ENCODE assay signal across 5 fruit fly cellular contexts in the genomic region with DNA sequence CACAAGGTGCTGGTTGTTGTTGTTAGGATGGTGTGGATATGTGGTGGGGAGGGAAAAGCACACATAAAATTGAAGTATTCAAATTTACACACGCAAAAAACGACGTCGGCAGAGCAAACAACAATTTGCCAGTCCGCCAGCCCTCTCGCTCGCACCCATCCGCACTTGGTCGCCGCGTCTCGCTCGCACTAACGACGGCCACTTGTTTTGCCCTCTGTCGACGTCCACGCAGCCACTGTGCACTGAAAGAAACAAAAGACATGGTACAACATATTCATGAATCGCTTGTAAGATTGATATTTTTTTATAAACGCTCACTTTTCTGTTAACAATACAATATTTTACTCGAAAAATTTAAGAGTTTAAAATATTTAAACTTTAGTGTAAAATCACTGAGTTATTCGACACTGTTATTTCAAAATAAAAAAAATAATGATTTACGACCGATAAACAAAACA.
TF ChIP-seq lines count a peak whose summit lies in the region.

No protein-coding gene starts in this region.

- TF ChIP-seq CTCF in whole organism, embryonic (GFP tag; optimal IDR thresholded peaks at IDR 0.05; lab: Kevin White, UChicago) = no peak

TF ChIP-seq in whole organism, adult, 20 proteins besides CTCF, POLR2A, EP300 and RAD21 (continues in another document):
- TF ChIP-seq toe (GFP tag; optimal IDR thresholded peaks at IDR 0.05; lab: Kevin White, UChicago) (peak; percentile 24), kay (GFP tag; lab: Kevin White, UChicago; ENCODE audit: borderline replicate concordance) (no peak), CG14711 (tag; optimal IDR thresholded peaks at IDR 0.05; lab: Kevin White, UChicago) (peak; percentile 74), Clk (GFP tag; optimal IDR thresholded peaks at IDR 0.05; lab: Kevin White, UChicago) (peak; percentile 9), cic (GFP tag; optimal IDR thresholded peaks at IDR 0.05; lab: Kevin White, UChicago) (no peak), CG33017 (tag; optimal IDR thresholded peaks at IDR 0.05; lab: Kevin White, UChicago) (peak; percentile 35), pad (GFP tag; optimal IDR thresholded peaks at IDR 0.05; lab: Kevin White, UChicago) (peak; percentile 8), bab1 (GFP tag; optimal IDR thresholded peaks at IDR 0.05; lab: Kevin White, UChicago) (peak; percentile 77), CG7101 (tag; optimal IDR thresholded peaks at IDR 0.05; lab: Kevin White, UChicago) (peak; percentile 75), CG1620 (GFP tag; optimal IDR thresholded peaks at IDR 0.05; lab: Kevin White, UChicago) (peak; percentile 19), Hr96 (GFP tag; optimal IDR thresholded peaks at IDR 0.05; lab: Kevin White, UChicago) (peak; percentile 36), Crg-1 (GFP tag; optimal IDR thresholded peaks at IDR 0.05; lab: Kevin White, UChicago) (no peak), CG11617 (GFP tag; optimal IDR thresholded peaks at IDR 0.05; lab: Kevin White, UChicago) (peak; percentile 71), tj (GFP tag; optimal IDR thresholded peaks at IDR 0.05; lab: Kevin White, UChicago) (peak; percentile 30), ovo (GFP tag; optimal IDR thresholded peaks at IDR 0.05; lab: Kevin White, UChicago) (no peak), CG5204 (GFP tag; optimal IDR thresholded peaks at IDR 0.05; lab: Kevin White, UChicago) (peak; percentile 68), CG7045 (GFP tag; optimal IDR thresholded peaks at IDR 0.05; lab: Kevin White, UChicago) (peak; percentile 63)

TF ChIP-seq in whole organism, embryonic, 481 proteins besides CTCF, POLR2A, EP300 and RAD21 (continues in another document):
- TF ChIP-seq repo (GFP tag; optimal IDR thresholded peaks at IDR 0.05; lab: Kevin White, UChicago) (no peak), wdn (GFP tag; IDR thresholded peaks at IDR 0.05; lab: Robert Waterston, UW) (0 out of 2 replicates have a peak, but pooled peaks have one; percentile 50), MESR4 (GFP tag; optimal IDR thresholded peaks at IDR 0.05; lab: Kevin White, UChicago) (no peak), HLH3B (GFP tag; IDR thresholded peaks at IDR 0.05; lab: Robert Waterston, UW) (peak; percentile 22; the same call in 1 of the 2 replicates), CG12659 (GFP tag; optimal IDR thresholded peaks at IDR 0.05; lab: Kevin White, UChicago) (peak; percentile 68), fd96Cb (tag; optimal IDR thresholded peaks at IDR 0.05; lab: Kevin White, UChicago) (peak; percentile 49), chif (GFP tag; optimal IDR thresholded peaks at IDR 0.05; lab: Kevin White, UChicago) (peak in 1 of 2 experiments; percentile 34), Optix (GFP tag; IDR thresholded peaks at IDR 0.05; lab: Robert Waterston, UW) (no peak), CoRest (tag; optimal IDR thresholded peaks at IDR 0.05; lab: Kevin White, UChicago) (peak; percentile 68), wek (GFP tag; optimal IDR thresholded peaks at IDR 0.05; lab: Kevin White, UChicago) (no peak), ind (GFP tag; optimal IDR thresholded peaks at IDR 0.05; lab: Kevin White, UChicago) (peak; percentile 60), gce (GFP tag; IDR thresholded peaks at IDR 0.05; lab: Robert Waterston, UW) (no peak), CG17612 (GFP tag; IDR thresholded peaks at IDR 0.05; lab: Robert Waterston, UW) (no peak), CG15011 (GFP tag; optimal IDR thresholded peaks at IDR 0.05; lab: Kevin White, UChicago) (peak; percentile 12), CG1602 (GFP tag; optimal IDR thresholded peaks at IDR 0.05; lab: Kevin White, UChicago) (peak; percentile 34), CG31441 (GFP tag; IDR thresholded peaks at IDR 0.05; lab: Robert Waterston, UW) (peak; percentile 60; the same call in 1 of the 2 replicates), kay (GFP tag; optimal IDR thresholded peaks at IDR 0.05; lab: Kevin White, UChicago) (no peak)

TF ChIP-seq in whole organism, prepupa, 60 proteins besides CTCF, POLR2A, EP300 and RAD21 (continues in another document):
- TF ChIP-seq CG3919 (GFP tag; optimal IDR thresholded peaks at IDR 0.05; lab: Kevin White, UChicago) = peak; percentile 71
- TF ChIP-seq CG6792 (GFP tag; optimal IDR thresholded peaks at IDR 0.05; lab: Kevin White, UChicago) = peak; percentile 68
- peak; percentile 40 for TF ChIP-seq CG3032 (tag; optimal IDR thresholded peaks at IDR 0.05; lab: Kevin White, UChicago)
- TF ChIP-seq ss (GFP tag; optimal IDR thresholded peaks at IDR 0.05; lab: Kevin White, UChicago) = peak; percentile 11 to 17
- TF ChIP-seq CG6276 (GFP tag; optimal IDR thresholded peaks at IDR 0.05; lab: Kevin White, UChicago) = peak; percentile 63
- TF ChIP-seq Eip75B (GFP tag; optimal IDR thresholded peaks at IDR 0.05; lab: Kevin White, UChicago) = peak; percentile 70
- TF ChIP-seq Smox (GFP tag; optimal IDR thresholded peaks at IDR 0.05; lab: Kevin White, UChicago) = peak; percentile 79
- TF ChIP-seq lz (GFP tag; optimal IDR thresholded peaks at IDR 0.05; lab: Kevin White, UChicago) = peak; percentile 86
- peak; percentile 71 for TF ChIP-seq Sox14 (GFP tag; optimal IDR thresholded peaks at IDR 0.05; lab: Kevin White, UChicago)
- TF ChIP-seq CG6163 (GFP tag; IDR thresholded peaks at IDR 0.05; lab: Robert Waterston, UW) = peak; percentile 76; the same call in 2 of the 3 replicates
- peak; percentile 49 for TF ChIP-seq CG11762 (GFP tag; optimal IDR thresholded peaks at IDR 0.05; lab: Kevin White, UChicago; ENCODE audit: insufficient read depth)
- peak; percentile 77 for TF ChIP-seq cyc (GFP tag; optimal IDR thresholded peaks at IDR 0.05; lab: Kevin White, UChicago)
- TF ChIP-seq CG31627 (GFP tag; optimal IDR thresholded peaks at IDR 0.05; lab: Kevin White, UChicago) = peak; percentile 85
- TF ChIP-seq CG34406 (GFP tag; optimal IDR thresholded peaks at IDR 0.05; lab: Kevin White, UChicago) = peak; percentile 81
- peak; percentile 77 for TF ChIP-seq acj6 (GFP tag; optimal IDR thresholded peaks at IDR 0.05; lab: Kevin White, UChicago)
- TF ChIP-seq CG4318 (GFP tag; optimal IDR thresholded peaks at IDR 0.05; lab: Kevin White, UChicago) = peak; percentile 74
- TF ChIP-seq CG1621 (tag; optimal IDR thresholded peaks at IDR 0.05; lab: Kevin White, UChicago) = peak; percentile 6

TF ChIP-seq in whole organism, pupa, 21 proteins besides CTCF, POLR2A, EP300 and RAD21 (continues in another document):
- TF ChIP-seq fd96Ca (GFP tag; IDR thresholded peaks at IDR 0.05; lab: Robert Waterston, UW) = peak; percentile 70; the same call in 2 of the 3 replicates
- TF ChIP-seq Ets98B (GFP tag; IDR thresholded peaks at IDR 0.05; lab: Robert Waterston, UW) = peak; percentile 77
- TF ChIP-seq CG13204 (GFP tag; optimal IDR thresholded peaks at IDR 0.05; lab: Kevin White, UChicago) = peak; percentile 44
- peak; percentile 73 for TF ChIP-seq CG9948 (tag; optimal IDR thresholded peaks at IDR 0.05; lab: Kevin White, UChicago)
- peak; percentile 73 for TF ChIP-seq CG4496 (GFP tag; IDR thresholded peaks at IDR 0.05; lab: Robert Waterston, UW)
- TF ChIP-seq D1 (tag; optimal IDR thresholded peaks at IDR 0.05; lab: Kevin White, UChicago) = peak; percentile 28
- no peak for TF ChIP-seq EcR (GFP tag; optimal IDR thresholded peaks at IDR 0.05; lab: Kevin White, UChicago)
- TF ChIP-seq gl (tag; optimal IDR thresholded peaks at IDR 0.05; lab: Kevin White, UChicago) = no peak
- TF ChIP-seq CG8159 (tag; optimal IDR thresholded peaks at IDR 0.05; lab: Kevin White, UChicago) = peak; percentile 72
- no peak for TF ChIP-seq CG10348 (GFP tag; IDR thresholded peaks at IDR 0.05; lab: Robert Waterston, UW)
- no peak for TF ChIP-seq CG34367 (tag; optimal IDR thresholded peaks at IDR 0.05; lab: Kevin White, UChicago)
- peak; percentile 73 for TF ChIP-seq CG14655 (GFP tag; optimal IDR thresholded peaks at IDR 0.05; lab: Kevin White, UChicago)
- 0 out of 2 replicates have a peak, but pooled peaks have one; percentile 23 for TF ChIP-seq rn (GFP tag; IDR thresholded peaks at IDR 0.05; lab: Robert Waterston, UW)
- peak; percentile 43 for TF ChIP-seq Pif1A (GFP tag; optimal IDR thresholded peaks at IDR 0.05; lab: Kevin White, UChicago)
- peak; percentile 69 for TF ChIP-seq Snoo (tag; optimal IDR thresholded peaks at IDR 0.05; lab: Kevin White, UChicago)
- TF ChIP-seq CG15710 (tag; optimal IDR thresholded peaks at IDR 0.05; lab: Kevin White, UChicago) = peak; percentile 50
- TF ChIP-seq CG32121 (GFP tag; IDR thresholded peaks at IDR 0.05; lab: Robert Waterston, UW) = peak; percentile 76
- peak; percentile 68 for TF ChIP-seq CG8301 (tag; optimal IDR thresholded peaks at IDR 0.05; lab: Kevin White, UChicago)
- peak; percentile 63 for TF ChIP-seq Pif1B (GFP tag; optimal IDR thresholded peaks at IDR 0.05; lab: Kevin White, UChicago)

TF ChIP-seq in whole organism, wandering third instar larva, 38 proteins besides CTCF, POLR2A, EP300 and RAD21 (continues in another document):
- peak; percentile 78 for TF ChIP-seq rgr (GFP tag; optimal IDR thresholded peaks at IDR 0.05; lab: Kevin White, UChicago)
- TF ChIP-seq N (GFP tag; optimal IDR thresholded peaks at IDR 0.05; lab: Kevin White, UChicago) = no peak
- no peak for TF ChIP-seq pan (optimal IDR thresholded peaks at IDR 0.05; lab: Kevin White, UChicago)
- TF ChIP-seq Hr83 (GFP tag; optimal IDR thresholded peaks at IDR 0.05; lab: Kevin White, UChicago; ENCODE audit: poor library complexity, severe bottlenecking) = peak; percentile 56
- peak; percentile 80 for TF ChIP-seq ey (GFP tag; optimal IDR thresholded peaks at IDR 0.05; lab: Kevin White, UChicago)
- TF ChIP-seq woc (GFP tag; optimal IDR thresholded peaks at IDR 0.05; lab: Kevin White, UChicago) = peak; percentile 62
- TF ChIP-seq Jra (GFP tag; optimal IDR thresholded peaks at IDR 0.05; lab: Kevin White, UChicago) = peak; percentile 68
- TF ChIP-seq Mio (GFP tag; optimal IDR thresholded peaks at IDR 0.05; lab: Kevin White, UChicago) = no peak
- peak; percentile 25 for TF ChIP-seq CG32264 (GFP tag; optimal IDR thresholded peaks at IDR 0.05; lab: Kevin White, UChicago)
- TF ChIP-seq usp (GFP tag; optimal IDR thresholded peaks at IDR 0.05; lab: Kevin White, UChicago) = no peak
- peak; percentile 77 for TF ChIP-seq h (GFP tag; optimal IDR thresholded peaks at IDR 0.05; lab: Kevin White, UChicago)
- TF ChIP-seq dsf (GFP tag; optimal IDR thresholded peaks at IDR 0.05; lab: Kevin White, UChicago; ENCODE audit: borderline replicate concordance) = no peak
- no peak for TF ChIP-seq GATAd (GFP tag; optimal IDR thresholded peaks at IDR 0.05; lab: Kevin White, UChicago)
- TF ChIP-seq Hr78 (GFP tag; optimal IDR thresholded peaks at IDR 0.05; lab: Kevin White, UChicago) = no peak
- no peak for TF ChIP-seq CG9705 (GFP tag; optimal IDR thresholded peaks at IDR 0.05; lab: Kevin White, UChicago)
- peak; percentile 52 for TF ChIP-seq psq (GFP tag; optimal IDR thresholded peaks at IDR 0.05; lab: Kevin White, UChicago)
- TF ChIP-seq lola (GFP tag; optimal IDR thresholded peaks at IDR 0.05; lab: Kevin White, UChicago) = no peak
- TF ChIP-seq Dfd (GFP tag; optimal IDR thresholded peaks at IDR 0.05; lab: Kevin White, UChicago) = no peak
- peak; percentile 34 for TF ChIP-seq sv (GFP tag; optimal IDR thresholded peaks at IDR 0.05; lab: Kevin White, UChicago)
- peak; percentile 77 for TF ChIP-seq HLH106 (tag; optimal IDR thresholded peaks at IDR 0.05; lab: Kevin White, UChicago)
- TF ChIP-seq dl (GFP tag; optimal IDR thresholded peaks at IDR 0.05; lab: Kevin White, UChicago; ENCODE audit: insufficient read depth in 1 of 2, partially characterized antibody in 2 of 2) = peak in 1 of 2 experiments; percentile 32
